Worm (Caenorhabditis elegans) whole organism, late embryonic: ENCODE results near the gene srbc-82.

Source experiments
- ama-1 ChIP-seq: fragments of 150-350 bp; optimal IDR thresholded peaks from 2 replicates; lab custom pipeline; 2014
- ceh-34 ChIP-seq: sonication (generic microtip); optimal IDR thresholded peaks from 2 replicates; lab custom pipeline; 2016; ENCODE audit warnings: mild to moderate bottlenecking, missing genetic modification characterization, missing compliant biosample characterization
- dmd-4 ChIP-seq: sonication (generic microtip); optimal IDR thresholded peaks from 2 replicates; lab custom pipeline; 2016; ENCODE audit warnings: borderline replicate concordance, missing genetic modification characterization, missing compliant biosample characterization
- elt-2 ChIP-seq: sonication (generic microtip); optimal IDR thresholded peaks from 2 replicates; lab custom pipeline; 2016; ENCODE audit warnings: missing genetic modification reagents, missing genetic modification characterization, missing compliant biosample characterization
- fkh-10 ChIP-seq: fragments of 150-350 bp; optimal IDR thresholded peaks from 2 replicates; lab custom pipeline; 2014; ENCODE audit warnings: missing biosample characterization, missing genetic modification reagents, missing genetic modification characterization
- hlh-30 ChIP-seq: sonication (generic microtip); optimal IDR thresholded peaks from 2 replicates; lab custom pipeline; 2017; ENCODE audit warnings: antibody characterized with exemption, missing genetic modification characterization, missing compliant biosample characterization; ENCODE audit not compliant: insufficient read depth
- hlh-8 ChIP-seq: sonication (generic microtip); optimal IDR thresholded peaks from 2 replicates; lab custom pipeline; 2016; ENCODE audit warnings: missing genotype, missing genetic modification characterization, missing compliant biosample characterization
- nhr-11 ChIP-seq: fragments of 150-350 bp; optimal IDR thresholded peaks from 2 replicates; lab custom pipeline; 2014; ENCODE audit warnings: missing biosample characterization, missing genetic modification characterization
- pag-3 ChIP-seq: sonication (generic microtip); optimal IDR thresholded peaks from 2 replicates; lab custom pipeline; 2016; ENCODE audit warnings: missing compliant biosample characterization, missing genetic modification characterization, borderline replicate concordance
- pax-1 ChIP-seq: fragments of 150-350 bp; optimal IDR thresholded peaks from 2 replicates; lab custom pipeline; 2014; ENCODE audit warnings: missing biosample characterization, missing genetic modification characterization
- pha-2 ChIP-seq: sonication (generic microtip); optimal IDR thresholded peaks from 2 replicates; lab custom pipeline; 2017; ENCODE audit warnings: mild to moderate bottlenecking, missing genetic modification characterization, missing compliant biosample characterization
- sdc-2 ChIP-seq: sonication (generic microtip); optimal IDR thresholded peaks from 2 replicates; lab custom pipeline; 2016; ENCODE audit warnings: missing genotype, missing genetic modification characterization, missing compliant biosample characterization
- tbx-2 ChIP-seq: sonication (generic microtip); optimal IDR thresholded peaks from 2 replicates; lab custom pipeline; 2016; ENCODE audit warnings: missing genetic modification characterization, missing compliant biosample characterization

ce11 chrV:16315004-16315403 is 14.6 kb downstream of the srbc-82 start, which contains the start of gene str-214:
- TF ChIP-seq pag-3, result no peak
- no peak for TF ChIP-seq ceh-34
- no peak for TF ChIP-seq nhr-11
- TF ChIP-seq elt-2, result no peak
- no peak for TF ChIP-seq pax-1 (tag; lab: Kevin White, UChicago)
- no peak for TF ChIP-seq tbx-2 (tag; lab: Kevin White, UChicago)
- TF ChIP-seq dmd-4 (tag; lab: Kevin White, UChicago), result no peak
- TF ChIP-seq hlh-8 (tag; lab: Kevin White, UChicago), result no peak
- no peak for TF ChIP-seq hlh-30
- TF ChIP-seq fkh-10 (GFP tag; lab: Kevin White, UChicago), result no peak
- TF ChIP-seq ama-1 (lab: Kevin White, UChicago), result no peak
- no peak for TF ChIP-seq pha-2 (tag; lab: Kevin White, UChicago)
- TF ChIP-seq sdc-2 (tag; lab: Kevin White, UChicago), result no peak
